Worm (Caenorhabditis elegans) whole organism, L4 larva: ENCODE data around the gene W03C9.2.

ENCODE experiments used
- F37D6.2 ChIP-seq: sonication (generic microtip); optimal IDR thresholded peaks from 2 replicates; lab custom pipeline; 2016; ENCODE audit warnings: mild to moderate bottlenecking, missing genetic modification characterization, missing compliant biosample characterization
- F49E8.2 ChIP-seq: sonication (generic microtip); optimal IDR thresholded peaks from 2 replicates; lab custom pipeline; 2016; ENCODE audit warnings: missing compliant biosample characterization, mild to moderate bottlenecking, missing genetic modification characterization, borderline replicate concordance
- T26A8.4 ChIP-seq: fragments of 200-800 bp; sonication (Bioruptor generic); IDR thresholded peaks from 2 replicates; pipeline ENCODE4 v1.3.6; 2022; ENCODE audit warnings: missing genetic modification characterization, missing compliant biosample characterization
- Y75B8A.6 ChIP-seq: fragments of 200-800 bp; sonication (Bioruptor generic); IDR thresholded peaks from 2 replicates; pipeline ENCODE4 v1.3.6; 2022; ENCODE audit warnings: missing genetic modification reagents, missing genetic modification characterization, missing compliant biosample characterization
- ZK337.2 ChIP-seq: fragments of 200-800 bp; sonication (Bioruptor generic); IDR thresholded peaks from 2 replicates; pipeline ENCODE4 v1.3.6; 2022; ENCODE audit warnings: missing genetic modification reagents, missing genetic modification characterization, missing compliant biosample characterization
- ZK546.5 ChIP-seq, 2 experiments: sonication (generic microtip); optimal IDR thresholded peaks; 2 replicates each; lab custom pipeline; 2017; ENCODE audit warnings: missing biosample characterization in 2 of 2, missing genetic modification characterization in 2 of 2
- aha-1 ChIP-seq: fragments of 150-350 bp; peaks from one replicate; lab custom pipeline; 2014; ENCODE audit warnings: missing biosample characterization, missing genetic modification characterization
- ama-1 ChIP-seq: fragments of 150-350 bp; optimal IDR thresholded peaks from 2 replicates; lab custom pipeline; 2014; ENCODE audit warnings: inconsistent platforms, mixed read lengths
- attf-4 ChIP-seq: sonication (generic microtip); optimal IDR thresholded peaks from 3 replicates; lab custom pipeline; 2017; ENCODE audit warnings: missing biosample characterization, missing genetic modification characterization
- ceh-32 ChIP-seq: sonication (generic microtip); optimal IDR thresholded peaks from 2 replicates; lab custom pipeline; 2016; ENCODE audit warnings: mild to moderate bottlenecking, missing genetic modification characterization, missing compliant biosample characterization; ENCODE audit not compliant: poor library complexity
- ceh-44 ChIP-seq: fragments of 200-800 bp; sonication (Bioruptor generic); IDR thresholded peaks from 2 replicates; pipeline ENCODE4 v1.3.6; 2022; ENCODE audit warnings: missing genetic modification reagents, missing genetic modification characterization, missing compliant biosample characterization
- ceh-82 ChIP-seq: sonication (generic microtip); optimal IDR thresholded peaks from 2 replicates; lab custom pipeline; 2017; ENCODE audit warnings: missing biosample characterization, missing genetic modification characterization
- ctbp-1 ChIP-seq: fragments of 200-800 bp; sonication (Bioruptor generic); IDR thresholded peaks from 2 replicates; pipeline ENCODE4 v1.3.6; 2022; ENCODE audit warnings: missing genetic modification reagents, missing genetic modification characterization, missing compliant biosample characterization
- daf-16 ChIP-seq, 3 experiments: sonication (generic microtip); optimal IDR thresholded peaks; 2 replicates each; lab custom pipeline; 2016 to 2017; ENCODE audit warnings: missing genetic modification characterization in 3 of 3, missing genetic modification reagents in 3 of 3, mild to moderate bottlenecking in 2 of 3, missing compliant biosample characterization in 2 of 3, missing biosample characterization in 1 of 3, moderate library complexity in 1 of 3
- daf-19 ChIP-seq: fragments of 200-800 bp; sonication (Bioruptor generic); conservative IDR thresholded peaks from 2 replicates; pipeline ENCODE4 v1.3.6; 2022; ENCODE audit warnings: missing genetic modification characterization, missing compliant biosample characterization
- daf-8 ChIP-seq: fragments of 200-800 bp; sonication (Bioruptor generic); IDR thresholded peaks from 2 replicates; pipeline ENCODE4 v1.3.6; 2022; ENCODE audit warnings: missing genetic modification characterization, missing compliant biosample characterization
- dmd-6 ChIP-seq: fragments of 200-800 bp; sonication (Bioruptor generic); IDR thresholded peaks from 2 replicates; pipeline ENCODE4 v1.3.6; 2022; ENCODE audit warnings: missing genetic modification reagents, missing genetic modification characterization, missing compliant biosample characterization
- dmd-8 ChIP-seq: fragments of 200-800 bp; sonication (Bioruptor generic); IDR thresholded peaks from 2 replicates; pipeline ENCODE4 v1.3.6; 2022; ENCODE audit warnings: missing genetic modification characterization, missing compliant biosample characterization
- duxl-1 ChIP-seq: sonication (generic microtip); optimal IDR thresholded peaks from 2 replicates; lab custom pipeline; 2016; ENCODE audit warnings: mild to moderate bottlenecking, missing genetic modification characterization, moderate library complexity, missing compliant biosample characterization; ENCODE audit not compliant: poor library complexity
- dve-1 ChIP-seq: sonication (generic microtip); optimal IDR thresholded peaks from 2 replicates; lab custom pipeline; 2017; ENCODE audit warnings: antibody characterized with exemption, mild to moderate bottlenecking, missing genetic modification characterization, missing compliant biosample characterization; ENCODE audit not compliant: insufficient read depth
- egl-27 ChIP-seq: sonication (generic microtip); optimal IDR thresholded peaks from 3 replicates; lab custom pipeline; 2017; ENCODE audit warnings: missing biosample characterization, missing genetic modification reagents, missing genetic modification characterization
- fkh-10 ChIP-seq: fragments of 150-350 bp; optimal IDR thresholded peaks from 2 replicates; lab custom pipeline; 2014; ENCODE audit warnings: missing biosample characterization, missing genetic modification reagents, missing genetic modification characterization
- gei-8 ChIP-seq: fragments of 200-800 bp; sonication (Bioruptor generic); optimal IDR thresholded peaks from 2 replicates; lab custom pipeline; 2018; ENCODE audit warnings: mild to moderate bottlenecking, missing genetic modification characterization, missing compliant biosample characterization
- hif-1 ChIP-seq, 2 experiments: sonication (generic microtip); optimal IDR thresholded peaks; 2 replicates each; lab custom pipeline; 2016 to 2017; ENCODE audit warnings: missing compliant biosample characterization in 2 of 2, missing genetic modification characterization in 2 of 2, missing genetic modification reagents in 2 of 2, missing genotype in 2 of 2, mild to moderate bottlenecking in 1 of 2
- hmg-1.1 ChIP-seq: fragments of 200-800 bp; sonication (Bioruptor generic); IDR thresholded peaks from 2 replicates; pipeline ENCODE4 v1.3.6; 2022; ENCODE audit warnings: missing genetic modification reagents, missing genetic modification characterization, missing compliant biosample characterization
- jun-1 ChIP-seq: fragments of 150-350 bp; optimal IDR thresholded peaks from 2 replicates; lab custom pipeline; 2014; ENCODE audit warnings: missing biosample characterization, missing genetic modification reagents, missing genetic modification characterization
- lim-7 ChIP-seq: fragments of 200-800 bp; sonication (Bioruptor generic); IDR thresholded peaks from 2 replicates; pipeline ENCODE4 v1.3.6; 2022; ENCODE audit warnings: missing genetic modification characterization, missing compliant biosample characterization
- lin-1 ChIP-seq: fragments of 200-800 bp; sonication (Bioruptor generic); IDR thresholded peaks from 2 replicates; pipeline ENCODE4 v1.3.6; 2022; ENCODE audit warnings: missing genetic modification reagents, missing genetic modification characterization, missing compliant biosample characterization
- lin-29 ChIP-seq: fragments of 200-800 bp; sonication (Bioruptor generic); IDR thresholded peaks from 2 replicates; pipeline ENCODE4 v1.3.6; 2022; ENCODE audit warnings: missing genetic modification reagents, missing genetic modification characterization, missing compliant biosample characterization
- lin-38 ChIP-seq: fragments of 200-800 bp; sonication (Bioruptor generic); IDR thresholded peaks from 2 replicates; pipeline ENCODE4 v1.3.6; 2022; ENCODE audit warnings: missing genetic modification reagents, missing genetic modification characterization, missing compliant biosample characterization
- lsy-2 ChIP-seq, 2 experiments: fragments of 150-350 bp in 1 of 2; sonication (generic microtip) in 1 of 2; optimal IDR thresholded peaks; 2 replicates each; lab custom pipeline; 2014 to 2017; ENCODE audit warnings: missing biosample characterization in 2 of 2, missing genetic modification characterization in 2 of 2
- madf-9 ChIP-seq: fragments of 200-800 bp; sonication (Bioruptor generic); conservative IDR thresholded peaks from 2 replicates; pipeline ENCODE4 v1.3.6; 2022; ENCODE audit warnings: missing genetic modification reagents, missing genetic modification characterization, missing compliant biosample characterization
- mep-1 ChIP-seq: fragments of 150-350 bp; sonication (generic microtip); optimal IDR thresholded peaks from 3 replicates; lab custom pipeline; 2014; ENCODE audit warnings: missing biosample characterization, missing genetic modification characterization
- nhr-10 ChIP-seq: fragments of 150-350 bp; optimal IDR thresholded peaks from 2 replicates; lab custom pipeline; 2014; ENCODE audit warnings: missing biosample characterization, missing genetic modification characterization
- nhr-11 ChIP-seq: fragments of 150-350 bp; optimal IDR thresholded peaks from 2 replicates; lab custom pipeline; 2014; ENCODE audit warnings: missing biosample characterization, missing genetic modification characterization
- nhr-25 ChIP-seq: sonication (generic microtip); optimal IDR thresholded peaks from 2 replicates; lab custom pipeline; 2017; ENCODE audit warnings: missing genetic modification characterization, mild to moderate bottlenecking, missing compliant biosample characterization, antibody characterized with exemption, moderate library complexity, borderline replicate concordance; ENCODE audit not compliant: insufficient read depth
- nhr-41 ChIP-seq: fragments of 200-800 bp; sonication (Bioruptor generic); IDR thresholded peaks from 2 replicates; pipeline ENCODE4 v1.3.6; 2022; ENCODE audit warnings: missing genetic modification reagents, missing genetic modification characterization, missing compliant biosample characterization
- nhr-48 ChIP-seq: sonication (generic microtip); optimal IDR thresholded peaks from 2 replicates; lab custom pipeline; 2016; ENCODE audit warnings: mild to moderate bottlenecking, missing genetic modification characterization, missing compliant biosample characterization
- nhr-76 ChIP-seq: fragments of 150-350 bp; optimal IDR thresholded peaks from 2 replicates; lab custom pipeline; 2014; ENCODE audit warnings: missing biosample characterization, missing genetic modification characterization
- pqm-1 ChIP-seq: sonication (generic microtip); optimal IDR thresholded peaks from 2 replicates; lab custom pipeline; 2017; ENCODE audit warnings: missing biosample characterization, missing genetic modification characterization
- rbr-2 ChIP-seq: sonication (generic microtip); optimal IDR thresholded peaks from 2 replicates; lab custom pipeline; 2016; ENCODE audit warnings: missing genotype, missing genetic modification characterization, missing compliant biosample characterization
- sdz-12 ChIP-seq: fragments of 200-800 bp; sonication (Bioruptor generic); optimal IDR thresholded peaks from 2 replicates; lab custom pipeline; 2018; ENCODE audit warnings: mild to moderate bottlenecking, missing genetic modification characterization, missing compliant biosample characterization
- set-16 ChIP-seq: fragments of 200-800 bp; sonication (Bioruptor generic); IDR thresholded peaks from 2 replicates; pipeline ENCODE4 v1.3.6; 2022; ENCODE audit warnings: missing genetic modification reagents, missing genetic modification characterization, missing compliant biosample characterization
- spr-1 ChIP-seq: sonication (generic microtip); optimal IDR thresholded peaks from 2 replicates; lab custom pipeline; 2016; ENCODE audit warnings: mild to moderate bottlenecking, missing genetic modification characterization, missing compliant biosample characterization
- unc-130 ChIP-seq: sonication (generic microtip); optimal IDR thresholded peaks from 2 replicates; lab custom pipeline; 2016; ENCODE audit warnings: missing genetic modification reagents, missing genetic modification characterization, missing compliant biosample characterization
- unc-39 ChIP-seq: sonication (generic microtip); optimal IDR thresholded peaks from 2 replicates; lab custom pipeline; 2017; ENCODE audit warnings: missing biosample characterization, missing genetic modification characterization
- zfp-3 ChIP-seq: fragments of 200-800 bp; sonication (Bioruptor generic); conservative IDR thresholded peaks from 2 replicates; pipeline ENCODE4 v1.3.6; 2022; ENCODE audit warnings: missing genetic modification reagents, missing genetic modification characterization, missing compliant biosample characterization
- zip-11 ChIP-seq: fragments of 200-800 bp; sonication (Bioruptor generic); IDR thresholded peaks from 2 replicates; pipeline ENCODE4 v1.3.6; 2022; ENCODE audit warnings: missing genetic modification characterization, missing compliant biosample characterization

The W03C9.2 gene

ce11 chrII:11974048-11974995 is 12.2 kb downstream of the W03C9.2 start (continued):
- TF ChIP-seq ama-1 (lab: Kevin White, UChicago) (no peak), unc-130 (GFP tag; lab: Kevin White, UChicago) (peak; percentile 4), attf-4 (tag; lab: Kevin White, UChicago) (no peak), lin-29 (peak; percentile 49; the same call in 1 of the 2 replicates), egl-27 (tag; lab: Kevin White, UChicago) (no peak), ceh-44 (no peak), zfp-3 (no peak), hif-1 (tag; optimal IDR thresholded peaks at IDR 0.05; lab: Kevin White, UChicago) (peak in 1 of 2 experiments; percentile 32), lsy-2 (tag; optimal IDR thresholded peaks at IDR 0.05; lab: Kevin White, UChicago) (peak in 1 of 2 experiments; percentile 64), ZK337.2 (GFP tag; lab: Robert Waterston, UW) (no peak), ctbp-1 (GFP tag; lab: Robert Waterston, UW) (peak; percentile 6), ZK546.5 (tag; optimal IDR thresholded peaks at IDR 0.05; lab: Kevin White, UChicago) (no peak), fkh-10 (GFP tag; lab: Kevin White, UChicago) (no peak), daf-16 (GFP tag; optimal IDR thresholded peaks at IDR 0.05; lab: Kevin White, UChicago) (peak in 1 of 2 experiments; percentile 24), daf-16 (tag; optimal IDR thresholded peaks at IDR 0.05; lab: Kevin White, UChicago) (peak; percentile 68), daf-19 (GFP tag; lab: Robert Waterston, UW) (no peak), nhr-11 (no peak), set-16 (GFP tag; lab: Robert Waterston, UW) (no peak), nhr-48 (tag; lab: Kevin White, UChicago) (peak; percentile 34), ceh-32 (tag; lab: Kevin White, UChicago) (no peak), lin-38 (GFP tag; lab: Robert Waterston, UW) (peak; percentile 45), zip-11 (GFP tag; lab: Robert Waterston, UW) (peak; percentile 4; the same call in 1 of the 2 replicates), dmd-6 (GFP tag; lab: Robert Waterston, UW) (no peak; the same call in 1 of the 2 replicates), nhr-25 (no peak), hmg-1.1 (GFP tag; lab: Robert Waterston, UW) (no peak), pqm-1 (peak; percentile 15), Y75B8A.6 (no peak), jun-1 (tag; lab: Kevin White, UChicago) (no peak), lin-1 (GFP tag; lab: Robert Waterston, UW) (no peak), ceh-82 (tag; lab: Kevin White, UChicago) (no peak), aha-1 (tag; lab: Kevin White, UChicago) (peak; percentile 96), madf-9 (GFP tag; lab: Robert Waterston, UW) (no peak), rbr-2 (tag; lab: Kevin White, UChicago) (peak; percentile 41), F49E8.2 (tag; lab: Kevin White, UChicago) (no peak), dmd-8 (GFP tag; lab: Robert Waterston, UW) (no peak), gei-8 (GFP tag; lab: Kevin White, UChicago) (no peak), unc-39 (tag; lab: Kevin White, UChicago) (no peak), nhr-76 (tag; lab: Kevin White, UChicago) (no peak), T26A8.4 (GFP tag; lab: Robert Waterston, UW) (peak; percentile 67), spr-1 (tag; lab: Kevin White, UChicago) (no peak), sdz-12 (peak; percentile 24), dve-1 (tag; lab: Kevin White, UChicago) (peak; percentile 8), mep-1 (tag; lab: Kevin White, UChicago) (peak; percentile 51), nhr-10 (tag; lab: Kevin White, UChicago) (no peak), F37D6.2 (tag; lab: Kevin White, UChicago) (no peak), nhr-41 (GFP tag; lab: Robert Waterston, UW) (no peak), duxl-1 (tag; lab: Kevin White, UChicago) (peak; percentile 19), daf-8 (GFP tag; lab: Robert Waterston, UW) (no peak), lim-7 (GFP tag; lab: Robert Waterston, UW) (no peak)
